Worm (Caenorhabditis elegans): Measurements from ENCODE around the gene ida-1.

ce11 chrIII:5711881-5712643, 43.3 kb upstream of the ida-1 start:
- TF ChIP-seq ceh-8 (GFP tag; optimal IDR thresholded peaks at IDR 0.05) (no peak), lsy-2 (tag; optimal IDR thresholded peaks at IDR 0.05) (no peak), ama-1 (optimal IDR thresholded peaks at IDR 0.05) (no peak), lin-13 (GFP tag; optimal IDR thresholded peaks at IDR 0.05) (no peak), alr-1 (tag; optimal IDR thresholded peaks at IDR 0.05; ENCODE audit: borderline replicate concordance) (no peak), fos-1 (tag; optimal IDR thresholded peaks at IDR 0.05) (no peak), unc-62 (GFP tag; optimal IDR thresholded peaks at IDR 0.05) (no peak), egl-27 (tag; optimal IDR thresholded peaks at IDR 0.05) (no peak), elt-3 (tag; optimal IDR thresholded peaks at IDR 0.05) (no peak), xbp-1 (tag; optimal IDR thresholded peaks at IDR 0.05) (no peak), tlp-1 (tag; optimal IDR thresholded peaks at IDR 0.05) (no peak), ceh-88 (GFP tag; IDR thresholded peaks at IDR 0.05) (no peak), C34B4.2 (tag; optimal IDR thresholded peaks at IDR 0.05) (no peak), aly-2 (tag; optimal IDR thresholded peaks at IDR 0.05) (no peak)

All from whole organism, L1 larva.